Fruit fly (Drosophila melanogaster): Measurements from ENCODE around the gene CG11714.

CG11714 gene

dm6 chr3L:11492457-11492856, 30.1 kb downstream of the CG11714 start (continued):
- TF ChIP-seq CG10366 (GFP tag; IDR thresholded peaks at IDR 0.05) (no peak), cas (GFP tag; IDR thresholded peaks at IDR 0.05) (no peak), crol (GFP tag; IDR thresholded peaks at IDR 0.05) (peak; percentile 73; the same call in 1 of the 2 replicates), shn (GFP tag; optimal IDR thresholded peaks at IDR 0.05) (no peak), CG18476 (GFP tag; optimal IDR thresholded peaks at IDR 0.05) (no peak), knrl (GFP tag; IDR thresholded peaks at IDR 0.05; ENCODE audit: partially characterized antibody) (no peak), cg (GFP tag; optimal IDR thresholded peaks at IDR 0.05) (no peak), Dll (GFP tag; IDR thresholded peaks at IDR 0.05; ENCODE audit: partially characterized antibody) (0 out of 4 replicates have a peak, but pooled peaks have one; percentile 18), Atf6 (GFP tag; IDR thresholded peaks at IDR 0.05) (no peak), disco-r (GFP tag; optimal IDR thresholded peaks at IDR 0.05) (no peak), seq (GFP tag; IDR thresholded peaks at IDR 0.05) (no peak; the same call in 1 of the 2 replicates), Antp (GFP tag; optimal IDR thresholded peaks at IDR 0.05) (no peak), kah (GFP tag; optimal IDR thresholded peaks at IDR 0.05) (no peak), Hmx (GFP tag; optimal IDR thresholded peaks at IDR 0.05) (no peak), Asciz (GFP tag; optimal IDR thresholded peaks at IDR 0.05) (no peak), Dip3 (GFP tag; optimal IDR thresholded peaks at IDR 0.05) (no peak), Ets97D (GFP tag; optimal IDR thresholded peaks at IDR 0.05) (no peak), crc (GFP tag; optimal IDR thresholded peaks at IDR 0.05) (no peak), Dad (GFP tag; optimal IDR thresholded peaks at IDR 0.05) (no peak), Dip2 (GFP tag; IDR thresholded peaks at IDR 0.05) (no peak), fru (optimal IDR thresholded peaks at IDR 0.05) (no peak), Hr51 (GFP tag; optimal IDR thresholded peaks at IDR 0.05) (no peak), ash1 (GFP tag; optimal IDR thresholded peaks at IDR 0.05) (no peak), dmrt99B (tag; optimal IDR thresholded peaks at IDR 0.05) (no peak), hkb (optimal IDR thresholded peaks at IDR 0.05) (no peak), hkb (GFP tag; IDR thresholded peaks at IDR 0.05) (no peak), TFAM (GFP tag; optimal IDR thresholded peaks at IDR 0.05) (no peak), CG3847 (GFP tag; IDR thresholded peaks at IDR 0.05) (0 out of 2 replicates have a peak, but pooled peaks have one; percentile 21), PHDP (tag; optimal IDR thresholded peaks at IDR 0.05) (no peak), corto (GFP tag; optimal IDR thresholded peaks at IDR 0.05) (no peak), NC2α (GFP tag; optimal IDR thresholded peaks at IDR 0.05) (no peak), CG12391 (tag; optimal IDR thresholded peaks at IDR 0.05) (no peak), mirr (GFP tag; optimal IDR thresholded peaks at IDR 0.05) (peak; percentile 30), ci (GFP tag; IDR thresholded peaks at IDR 0.05) (no peak), sr (GFP tag; IDR thresholded peaks at IDR 0.05) (no peak), CG13424 (tag; optimal IDR thresholded peaks at IDR 0.05) (no peak), D19B (GFP tag; optimal IDR thresholded peaks at IDR 0.05) (no peak), Dref (GFP tag; IDR thresholded peaks at IDR 0.05) (no peak), gem (tag; optimal IDR thresholded peaks at IDR 0.05) (no peak), jumu (GFP tag; optimal IDR thresholded peaks at IDR 0.05) (no peak), ab (GFP tag; optimal IDR thresholded peaks at IDR 0.05) (no peak), tx (GFP tag; optimal IDR thresholded peaks at IDR 0.05) (peak; percentile 34), ftz-f1 (GFP tag; optimal IDR thresholded peaks at IDR 0.05) (no peak), Meics (GFP tag; optimal IDR thresholded peaks at IDR 0.05) (no peak), Xrp1 (GFP tag; IDR thresholded peaks at IDR 0.05) (no peak), CG15479 (GFP tag; optimal IDR thresholded peaks at IDR 0.05) (no peak), p53 (GFP tag; optimal IDR thresholded peaks at IDR 0.05) (peak; percentile 13), sisA (GFP tag; IDR thresholded peaks at IDR 0.05) (no peak), Dfd (GFP tag; optimal IDR thresholded peaks at IDR 0.05) (no peak), caup (GFP tag; optimal IDR thresholded peaks at IDR 0.05; ENCODE audit: severe bottlenecking) (no peak), Fer3 (tag; optimal IDR thresholded peaks at IDR 0.05) (no peak), CG12104 (GFP tag; optimal IDR thresholded peaks at IDR 0.05) (no peak), CG12219 (GFP tag; optimal IDR thresholded peaks at IDR 0.05) (no peak)
